Worm (Caenorhabditis elegans) whole organism, L4 larva: Measurements from ENCODE around the gene algn-7.

Experiments
- R02D3.7 ChIP-seq: fragments of 150-350 bp; sonication (generic microtip); optimal IDR thresholded peaks from 3 replicates; lab custom pipeline; 2014; ENCODE audit warnings: missing biosample characterization, missing genetic modification characterization
- ZK546.5 ChIP-seq, 2 experiments: sonication (generic microtip); optimal IDR thresholded peaks; 2 replicates each; lab custom pipeline; 2017; ENCODE audit warnings: missing biosample characterization in 2 of 2, missing genetic modification characterization in 2 of 2
- dpl-1 ChIP-seq: fragments of 150-350 bp; optimal IDR thresholded peaks from 2 replicates; lab custom pipeline; 2014; ENCODE audit warnings: missing biosample characterization, missing genetic modification reagents, missing genetic modification characterization
- lir-3 ChIP-seq: sonication (generic microtip); optimal IDR thresholded peaks from 2 replicates; lab custom pipeline; 2016; ENCODE audit warnings: mild to moderate bottlenecking, missing genetic modification characterization, missing compliant biosample characterization
- lsy-2 ChIP-seq, 2 experiments: fragments of 150-350 bp in 1 of 2; sonication (generic microtip) in 1 of 2; optimal IDR thresholded peaks; 2 replicates each; lab custom pipeline; 2014 to 2017; ENCODE audit warnings: missing biosample characterization in 2 of 2, missing genetic modification characterization in 2 of 2
- nhr-25 ChIP-seq: sonication (generic microtip); optimal IDR thresholded peaks from 2 replicates; lab custom pipeline; 2017; ENCODE audit warnings: missing genetic modification characterization, mild to moderate bottlenecking, missing compliant biosample characterization, antibody characterized with exemption, moderate library complexity, borderline replicate concordance; ENCODE audit not compliant: insufficient read depth
- nhr-28 ChIP-seq: fragments of 150-350 bp; optimal IDR thresholded peaks from 2 replicates; lab custom pipeline; 2014; ENCODE audit warnings: missing biosample characterization, missing genetic modification characterization
- nhr-77 ChIP-seq: fragments of 150-350 bp; optimal IDR thresholded peaks from 2 replicates; lab custom pipeline; 2014; ENCODE audit warnings: missing biosample characterization, missing genetic modification characterization
- pha-4 ChIP-seq, 2 experiments: fragments of 150-350 bp in 1 of 2; fragments of 200-800 bp in 1 of 2; sonication (Bioruptor generic) in 1 of 2; IDR thresholded peaks in 1 of 2; optimal IDR thresholded peaks in 1 of 2; 2 replicates each; pipeline versions ENCODE4 v1.3.6 to Lab custom; 2014 to 2022; ENCODE audit warnings: missing genetic modification characterization in 2 of 2, missing genetic modification reagents in 2 of 2, missing biosample characterization in 1 of 2, missing compliant biosample characterization in 1 of 2
- zag-1 ChIP-seq: fragments of 150-350 bp; optimal IDR thresholded peaks from 2 replicates; lab custom pipeline; 2014; ENCODE audit warnings: missing biosample characterization, missing genetic modification characterization

DNA sequence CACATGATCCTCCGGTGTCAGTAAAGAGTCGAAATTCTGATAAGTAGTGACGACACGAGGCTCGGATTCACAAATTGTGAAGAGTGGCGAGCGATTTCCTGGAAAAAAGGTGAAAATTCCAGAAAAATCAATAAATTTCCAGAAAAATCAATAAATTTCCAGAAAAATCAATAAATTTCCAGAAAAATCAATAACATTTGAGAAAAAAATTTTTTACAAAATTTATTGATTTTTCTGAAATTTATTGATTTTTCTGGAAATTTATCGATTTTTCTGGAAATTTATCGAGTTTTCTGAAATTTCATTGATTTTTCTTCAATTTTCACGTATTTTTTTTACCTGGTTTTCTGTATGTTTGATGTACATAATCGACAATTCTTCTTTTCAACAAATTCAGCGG is 28.1 kb downstream of the algn-7 start:
- no peak for TF ChIP-seq nhr-77 (tag; lab: Kevin White, UChicago)
- no peak for TF ChIP-seq ZK546.5 (tag; optimal IDR thresholded peaks at IDR 0.05; lab: Kevin White, UChicago)
- TF ChIP-seq R02D3.7, result no peak
- TF ChIP-seq dpl-1 (GFP tag; lab: Kevin White, UChicago), result no peak
- TF ChIP-seq nhr-25, result no peak
- no peak for TF ChIP-seq zag-1
- no peak for TF ChIP-seq nhr-28 (tag; lab: Kevin White, UChicago)
- no peak for TF ChIP-seq lsy-2 (tag; optimal IDR thresholded peaks at IDR 0.05; lab: Kevin White, UChicago)
- no peak for TF ChIP-seq pha-4 (GFP tag; IDR thresholded peaks at IDR 0.05; lab: Robert Waterston, UW)
- TF ChIP-seq pha-4 (tag; optimal IDR thresholded peaks at IDR 0.05; lab: Kevin White, UChicago), result no peak
- TF ChIP-seq lir-3 (tag; lab: Kevin White, UChicago), result no peak
